Fruit fly (Drosophila melanogaster) whole organism, pupa: ENCODE data around the gene RpS10a.
A peak's percentile ranks its signal among the peaks of the same experiment; 100 is the strongest.

ENCODE experiments used
- CG10348 ChIP-seq: fragments of 200-800 bp; sonication (Bioruptor generic); IDR thresholded peaks from 2 replicates; pipeline ENCODE4 v1.3.6; 2022; ENCODE audit warnings: missing biosample characterization, missing genetic modification characterization
- CG12605 ChIP-seq: fragments of 200-800 bp; sonication (Bioruptor generic); IDR thresholded peaks from 2 replicates; pipeline ENCODE4 v1.3.6; 2022; ENCODE audit warnings: missing biosample characterization, missing genetic modification characterization
- CG13204 ChIP-seq: fragments of 200-800 bp; sonication (Bioruptor generic); optimal IDR thresholded peaks from 2 replicates; lab custom pipeline; 2018; ENCODE audit warnings: missing biosample characterization, mild to moderate bottlenecking, missing genetic modification characterization, moderate library complexity
- CG14655 ChIP-seq: fragments of 200-800 bp; sonication (Bioruptor generic); optimal IDR thresholded peaks from 3 replicates; lab custom pipeline; 2017; ENCODE audit warnings: mild to moderate bottlenecking, missing biosample characterization, missing genetic modification reagents, missing genetic modification characterization
- CG15710 ChIP-seq: fragments of 200-800 bp; sonication (Bioruptor generic); optimal IDR thresholded peaks from 2 replicates; lab custom pipeline; 2018; ENCODE audit warnings: missing biosample characterization, mild to moderate bottlenecking, missing genetic modification characterization, moderate library complexity
- CG17806 ChIP-seq: fragments of 200-800 bp; sonication (Bioruptor generic); optimal IDR thresholded peaks from 2 replicates; lab custom pipeline; 2018; ENCODE audit warnings: missing biosample characterization, mild to moderate bottlenecking, missing genetic modification characterization, moderate library complexity
- CG32121 ChIP-seq: fragments of 200-800 bp; sonication (Bioruptor generic); IDR thresholded peaks from 2 replicates; pipeline ENCODE4 v1.3.6; 2022; ENCODE audit warnings: missing biosample characterization, missing genetic modification characterization
- CG34367 ChIP-seq: fragments of 200-800 bp; sonication (Bioruptor generic); optimal IDR thresholded peaks from 2 replicates; lab custom pipeline; 2018; ENCODE audit warnings: missing biosample characterization, mild to moderate bottlenecking, missing genetic modification characterization
- CG4496 ChIP-seq: fragments of 200-800 bp; sonication (Bioruptor generic); IDR thresholded peaks from 3 replicates; pipeline ENCODE4 v1.3.6; 2022; ENCODE audit warnings: missing biosample characterization, missing genetic modification characterization
- CG8159 ChIP-seq: fragments of 200-800 bp; sonication (Bioruptor generic); optimal IDR thresholded peaks from 3 replicates; lab custom pipeline; 2018; ENCODE audit warnings: missing biosample characterization, mild to moderate bottlenecking, missing genetic modification characterization, moderate library complexity
- CG8301 ChIP-seq: fragments of 200-800 bp; sonication (Bioruptor generic); optimal IDR thresholded peaks from 2 replicates; lab custom pipeline; 2018; ENCODE audit warnings: missing biosample characterization, mild to moderate bottlenecking, missing genetic modification characterization
- CG9948 ChIP-seq: fragments of 200-800 bp; sonication (Bioruptor generic); optimal IDR thresholded peaks from 2 replicates; lab custom pipeline; 2018; ENCODE audit warnings: missing biosample characterization, mild to moderate bottlenecking, missing genetic modification characterization, moderate library complexity
- D1 ChIP-seq: fragments of 200-800 bp; sonication (Bioruptor generic); optimal IDR thresholded peaks from 2 replicates; lab custom pipeline; 2018; ENCODE audit warnings: missing biosample characterization, mild to moderate bottlenecking, missing genetic modification characterization, moderate library complexity
- EcR ChIP-seq: fragments of 200-800 bp; sonication (Bioruptor generic); optimal IDR thresholded peaks from 3 replicates; lab custom pipeline; 2019; ENCODE audit warnings: missing biosample characterization, missing genetic modification characterization, mild to moderate bottlenecking, moderate library complexity, missing genetic modification reagents
- Ets98B ChIP-seq: fragments of 200-800 bp; sonication (Bioruptor generic); IDR thresholded peaks from 2 replicates; pipeline ENCODE4 v1.3.6; 2022; ENCODE audit warnings: missing biosample characterization, missing genetic modification characterization
- Pif1A ChIP-seq: fragments of 200-800 bp; sonication (Bioruptor generic); optimal IDR thresholded peaks from 3 replicates; lab custom pipeline; 2016; ENCODE audit warnings: missing biosample characterization, missing genetic modification characterization
- Pif1B ChIP-seq: fragments of 200-800 bp; sonication (Bioruptor generic); optimal IDR thresholded peaks from 3 replicates; lab custom pipeline; 2016; ENCODE audit warnings: missing biosample characterization, missing genetic modification characterization
- Snoo ChIP-seq: fragments of 200-800 bp; sonication (Bioruptor generic); optimal IDR thresholded peaks from 3 replicates; lab custom pipeline; 2017; ENCODE audit warnings: missing biosample characterization, mild to moderate bottlenecking, missing genetic modification characterization, inconsistent platforms
- fd96Ca ChIP-seq: fragments of 200-800 bp; sonication (Bioruptor generic); IDR thresholded peaks from 3 replicates; pipeline ENCODE4 v1.3.6; 2022; ENCODE audit warnings: missing biosample characterization, missing genetic modification characterization
- gl ChIP-seq: fragments of 200-800 bp; sonication (Bioruptor generic); optimal IDR thresholded peaks from 2 replicates; lab custom pipeline; 2018; ENCODE audit warnings: missing biosample characterization, mild to moderate bottlenecking, missing genetic modification characterization
- rn ChIP-seq: fragments of 200-800 bp; sonication (Bioruptor generic); IDR thresholded peaks from 2 replicates; pipeline ENCODE4 v1.3.6; 2022; ENCODE audit warnings: missing biosample characterization, missing genetic modification characterization

RpS10a gene

DNA sequence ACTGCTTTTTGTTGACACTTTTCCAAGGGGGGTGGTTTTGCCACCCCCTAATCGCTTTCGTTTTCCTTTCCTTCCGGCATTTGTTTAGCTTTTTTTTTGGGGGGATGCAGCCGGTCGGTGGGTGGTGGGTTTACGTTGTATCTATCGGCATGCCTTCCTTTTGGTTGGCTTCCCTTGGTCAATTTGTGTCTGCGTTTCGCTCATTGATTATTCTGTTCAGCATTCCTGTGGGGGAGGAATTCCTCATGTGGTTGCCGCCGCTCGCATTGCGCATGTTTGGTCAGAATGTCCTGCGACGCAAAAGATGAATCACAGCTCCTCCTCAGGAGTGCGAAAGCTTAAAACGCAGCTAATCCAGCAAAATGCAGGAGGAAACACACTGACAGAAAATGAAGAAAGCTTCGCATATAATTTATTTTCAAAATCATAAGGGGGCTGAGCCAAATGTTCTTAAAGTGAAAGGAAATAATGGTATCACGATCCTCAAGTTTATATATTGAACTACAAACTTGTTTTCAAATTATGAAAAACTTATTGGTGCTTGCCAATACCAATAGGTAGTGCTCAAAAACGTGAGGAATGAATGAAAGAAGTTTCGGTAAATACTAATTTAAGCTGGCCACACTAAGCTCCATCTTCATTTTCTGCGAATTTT is at the start of gene RpS10a:
RpS10a (plus strand) TSS at position 605 of the 655 bp plus-strand sequence.
- no peak for TF ChIP-seq gl (tag; lab: Kevin White, UChicago)
- no peak for TF ChIP-seq Snoo (tag; lab: Kevin White, UChicago)
- TF ChIP-seq CG10348 (GFP tag; lab: Robert Waterston, UW) = no peak
- TF ChIP-seq Pif1A (GFP tag; lab: Kevin White, UChicago) = no peak
- TF ChIP-seq CG15710 (tag; lab: Kevin White, UChicago) = no peak
- TF ChIP-seq Ets98B = no peak
- no peak for TF ChIP-seq CG4496 (GFP tag; lab: Robert Waterston, UW)
- TF ChIP-seq CG8301 (tag; lab: Kevin White, UChicago) = no peak
- no peak for TF ChIP-seq CG14655 (GFP tag; lab: Kevin White, UChicago)
- no peak for TF ChIP-seq Pif1B (GFP tag; lab: Kevin White, UChicago)
- TF ChIP-seq CG8159 = no peak
- no peak for TF ChIP-seq CG32121 (GFP tag; lab: Robert Waterston, UW)
- no peak for TF ChIP-seq EcR (GFP tag; lab: Kevin White, UChicago)
- no peak for TF ChIP-seq fd96Ca (GFP tag; lab: Robert Waterston, UW)
- TF ChIP-seq CG9948 (tag; lab: Kevin White, UChicago) = no peak
- no peak for TF ChIP-seq CG17806 (tag; lab: Kevin White, UChicago)
- TF ChIP-seq D1 = no peak
- no peak for TF ChIP-seq CG12605 (GFP tag; lab: Robert Waterston, UW)

DNA sequence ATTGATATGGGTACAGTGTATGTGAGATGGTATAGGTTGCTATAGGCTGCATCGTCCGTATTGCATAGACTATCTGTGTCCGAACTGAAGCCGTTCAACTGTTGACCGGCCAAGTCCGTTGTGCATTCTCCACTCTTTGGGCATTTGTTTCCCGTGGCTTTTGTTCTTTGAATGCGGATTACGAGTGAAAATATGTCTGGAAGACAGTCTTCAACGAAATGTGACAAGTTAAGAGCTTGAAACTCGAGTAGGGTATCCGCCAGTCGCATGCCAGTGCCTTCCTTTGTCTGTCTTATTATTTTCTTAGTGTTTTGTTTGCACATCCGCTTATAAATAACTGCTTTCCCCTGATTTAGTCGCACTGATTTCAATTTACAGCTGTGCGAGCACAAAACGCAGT is 48.9 kb upstream of the RpS10a start:
- peak; percentile 26 for TF ChIP-seq CG14655 (GFP tag; lab: Kevin White, UChicago)
- peak; percentile 46; the same call in 1 of the 3 replicates for TF ChIP-seq CG4496 (GFP tag; lab: Robert Waterston, UW)
- peak; percentile 27; the same call in 1 of the 2 replicates for TF ChIP-seq Ets98B
- peak; percentile 51 for TF ChIP-seq EcR (GFP tag; lab: Kevin White, UChicago)
- TF ChIP-seq gl (tag; lab: Kevin White, UChicago) = peak; percentile 48
- no peak for TF ChIP-seq CG17806 (tag; lab: Kevin White, UChicago)
- TF ChIP-seq CG32121 (GFP tag; lab: Robert Waterston, UW) = peak; percentile 34; the same call in 1 of the 2 replicates
- TF ChIP-seq CG15710 (tag; lab: Kevin White, UChicago) = no peak
- TF ChIP-seq fd96Ca (GFP tag; lab: Robert Waterston, UW) = peak; percentile 48; the same call in 1 of the 3 replicates
- TF ChIP-seq CG8301 (tag; lab: Kevin White, UChicago) = peak; percentile 12
- TF ChIP-seq, all 21 proteins: peak for 8

DNA sequence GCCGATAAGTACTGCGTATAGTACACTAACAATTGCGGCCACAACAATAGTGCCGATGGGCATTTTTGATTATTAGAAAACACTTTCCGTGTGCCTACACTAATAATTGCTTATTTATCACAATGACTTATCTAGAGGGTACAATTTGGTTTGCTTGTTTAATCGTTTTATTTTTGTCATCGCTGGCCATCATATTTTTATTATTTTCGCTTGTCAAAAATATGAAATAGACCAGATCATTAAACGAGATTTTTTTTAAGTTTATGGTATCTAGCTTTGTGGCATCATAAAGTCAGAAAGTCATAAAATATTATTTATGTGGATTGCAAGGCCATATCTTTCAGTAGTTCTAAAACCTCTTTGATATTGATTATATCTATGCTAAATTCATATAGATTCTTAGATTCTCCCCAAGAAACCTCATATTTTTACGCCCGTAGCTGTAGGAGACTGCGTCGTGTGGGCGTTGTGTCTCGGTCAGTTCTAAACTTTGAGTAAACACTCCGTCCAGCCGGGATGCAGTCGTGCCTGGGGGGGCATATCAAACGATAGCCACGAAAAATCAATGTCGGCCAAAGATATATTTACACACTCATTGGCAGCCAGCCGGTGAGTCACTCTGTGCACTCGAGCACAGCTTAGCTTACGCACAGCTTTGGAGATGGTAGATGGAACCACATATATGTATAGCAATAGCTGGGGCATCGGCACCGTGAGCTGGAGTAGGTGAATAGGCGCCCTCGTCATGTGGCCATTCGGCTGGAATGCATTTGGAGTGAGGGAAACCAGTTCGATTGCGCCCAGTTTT is 47.7 kb upstream of the RpS10a start:
- no peak for TF ChIP-seq CG12605 (GFP tag; lab: Robert Waterston, UW)
- peak; percentile 57 for TF ChIP-seq CG32121 (GFP tag; lab: Robert Waterston, UW)
- TF ChIP-seq CG8159 = peak; percentile 53
- TF ChIP-seq Ets98B = no peak; the same call in 1 of the 2 replicates
- TF ChIP-seq CG13204 (GFP tag; lab: Kevin White, UChicago) = no peak
- peak; percentile 19; the same call in 1 of the 3 replicates for TF ChIP-seq fd96Ca (GFP tag; lab: Robert Waterston, UW)
- TF ChIP-seq CG4496 (GFP tag; lab: Robert Waterston, UW) = peak; percentile 58; the same call in 2 of the 3 replicates
- TF ChIP-seq CG17806 (tag; lab: Kevin White, UChicago) = peak; percentile 39
- no peak for TF ChIP-seq gl (tag; lab: Kevin White, UChicago)
- no peak for TF ChIP-seq EcR (GFP tag; lab: Kevin White, UChicago)
- TF ChIP-seq CG34367 (tag; lab: Kevin White, UChicago) = peak; percentile 59
- TF ChIP-seq D1 = no peak
- TF ChIP-seq Pif1A (GFP tag; lab: Kevin White, UChicago) = peak; percentile 56
- peak; percentile 60 for TF ChIP-seq CG9948 (tag; lab: Kevin White, UChicago)
- TF ChIP-seq CG8301 (tag; lab: Kevin White, UChicago) = peak; percentile 72
- no peak for TF ChIP-seq CG10348 (GFP tag; lab: Robert Waterston, UW)
- TF ChIP-seq CG14655 (GFP tag; lab: Kevin White, UChicago) = peak; percentile 83
- peak; percentile 40 for TF ChIP-seq Snoo (tag; lab: Kevin White, UChicago)
- TF ChIP-seq CG15710 (tag; lab: Kevin White, UChicago) = peak; percentile 50
- no peak for TF ChIP-seq Pif1B (GFP tag; lab: Kevin White, UChicago)
- TF ChIP-seq rn = no peak

DNA sequence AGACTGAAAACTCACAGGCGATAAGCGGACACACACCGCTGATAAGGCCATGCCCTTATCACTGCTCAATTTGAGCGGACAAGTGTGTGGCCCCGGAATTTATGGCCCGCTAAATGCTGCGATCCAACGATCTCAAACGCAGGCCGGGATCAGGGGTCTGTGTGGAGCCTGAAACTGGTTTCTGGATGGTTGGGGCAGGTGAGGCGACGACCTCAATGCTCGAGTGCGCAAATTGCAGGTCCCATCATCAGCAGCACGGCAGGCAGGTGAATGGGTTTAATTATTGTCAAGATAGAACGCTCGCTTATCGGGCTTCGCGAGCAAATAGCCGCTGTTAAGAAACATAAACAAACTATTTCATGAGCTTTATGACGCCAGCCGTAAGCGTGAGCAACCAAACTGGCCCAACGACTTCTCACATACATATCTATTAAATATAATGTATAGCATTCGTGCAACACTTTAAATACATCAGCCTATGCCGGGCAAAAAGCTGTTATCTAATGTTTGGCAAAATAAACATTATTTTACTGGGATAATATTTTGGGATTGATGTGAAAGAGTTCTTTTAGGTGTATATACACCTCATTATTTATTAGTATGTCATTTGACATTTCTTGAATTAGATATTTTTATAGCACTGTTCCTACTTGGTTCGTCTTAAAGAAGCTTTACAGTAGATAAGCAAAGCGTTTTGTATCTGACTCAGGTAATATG is 46.9 kb upstream of the RpS10a start:
- TF ChIP-seq CG15710 (tag; lab: Kevin White, UChicago) (peak; percentile 15), Pif1A (GFP tag; lab: Kevin White, UChicago) (no peak), EcR (GFP tag; lab: Kevin White, UChicago) (peak; percentile 82)
